Worm (Caenorhabditis elegans) whole organism, L2 larva: ENCODE results near the gene lido-11.

Source experiments
- fos-1 ChIP-seq: fragments of 150-350 bp; optimal IDR thresholded peaks from 2 replicates; lab custom pipeline; 2014; ENCODE audit warnings: missing biosample characterization, missing genetic modification characterization
- mdl-1 ChIP-seq, 2 experiments: fragments of 150-350 bp in 1 of 2; sonication (generic microtip) in 1 of 2; optimal IDR thresholded peaks; 2 replicates each; lab custom pipeline; 2017; ENCODE audit warnings: missing biosample characterization in 2 of 2, missing genetic modification characterization in 2 of 2

ce11 chrII:2976597-2976996, 27.2 kb upstream of the lido-11 start, which contains the start of gene nhr-88:
- TF ChIP-seq mdl-1 (tag; optimal IDR thresholded peaks at IDR 0.05; lab: Kevin White, UChicago) = peak in 1 of 2 experiments; percentile 35
- no peak for TF ChIP-seq fos-1 (tag; lab: Kevin White, UChicago)
